Worm (Caenorhabditis elegans) whole organism, L2 larva: Measurements from ENCODE around the gene tmem-17.

Source experiments
- C34F6.9 ChIP-seq: fragments of 150-350 bp; optimal IDR thresholded peaks from 2 replicates; lab custom pipeline; 2014; ENCODE audit warnings: missing biosample characterization, missing genetic modification characterization
- F13H6.1 ChIP-seq: sonication (generic microtip); optimal IDR thresholded peaks from 2 replicates; lab custom pipeline; 2016; ENCODE audit warnings: missing genetic modification characterization, missing compliant biosample characterization
- R02D3.7 ChIP-seq: fragments of 150-350 bp; optimal IDR thresholded peaks from 2 replicates; lab custom pipeline; 2014; ENCODE audit warnings: missing biosample characterization, missing genetic modification characterization
- Y55F3AM.14 ChIP-seq: fragments of 200-800 bp; sonication (Bioruptor generic); optimal IDR thresholded peaks from 2 replicates; lab custom pipeline; 2018; ENCODE audit warnings: mild to moderate bottlenecking, missing genetic modification characterization, missing compliant biosample characterization
- ZK546.5 ChIP-seq: sonication (generic microtip); optimal IDR thresholded peaks from 2 replicates; lab custom pipeline; 2017; ENCODE audit warnings: missing biosample characterization, missing genetic modification characterization
- alr-1 ChIP-seq: fragments of 150-350 bp; optimal IDR thresholded peaks from 2 replicates; lab custom pipeline; 2014; ENCODE audit warnings: missing biosample characterization, missing genetic modification characterization
- ama-1 ChIP-seq: fragments of 150-350 bp; optimal IDR thresholded peaks from 2 replicates; lab custom pipeline; 2018; ENCODE audit warnings: inconsistent platforms
- blmp-1 ChIP-seq: sonication (generic microtip); optimal IDR thresholded peaks from 2 replicates; lab custom pipeline; 2017; ENCODE audit warnings: missing genetic modification characterization, mild to moderate bottlenecking, missing compliant biosample characterization, antibody characterized with exemption, moderate library complexity; ENCODE audit not compliant: insufficient read depth
- ceh-82 ChIP-seq: fragments of 150-350 bp; optimal IDR thresholded peaks from 2 replicates; lab custom pipeline; 2014; ENCODE audit warnings: missing biosample characterization, missing genetic modification characterization
- crh-2 ChIP-seq: sonication (generic microtip); optimal IDR thresholded peaks from 2 replicates; lab custom pipeline; 2017; ENCODE audit warnings: missing biosample characterization, missing genetic modification characterization
- dmd-4 ChIP-seq: sonication (generic microtip); optimal IDR thresholded peaks from 2 replicates; lab custom pipeline; 2017; ENCODE audit warnings: missing biosample characterization, missing genetic modification characterization
- egl-27 ChIP-seq: sonication (generic microtip); optimal IDR thresholded peaks from 3 replicates; lab custom pipeline; 2017; ENCODE audit warnings: missing biosample characterization, missing genetic modification reagents, missing genetic modification characterization
- gmeb-1 ChIP-seq: fragments of 150-350 bp; optimal IDR thresholded peaks from 2 replicates; lab custom pipeline; 2014; ENCODE audit warnings: missing biosample characterization, missing genetic modification characterization
- lin-11 ChIP-seq: fragments of 150-350 bp; sonication (generic microtip); optimal IDR thresholded peaks from 2 replicates; lab custom pipeline; 2014; ENCODE audit warnings: missing biosample characterization, missing genetic modification characterization, inconsistent platforms, mixed read lengths
- lin-13 ChIP-seq: fragments of 150-350 bp; optimal IDR thresholded peaks from 2 replicates; lab custom pipeline; 2014; ENCODE audit warnings: missing biosample characterization, missing genetic modification reagents, missing genetic modification characterization
- lin-39 ChIP-seq: fragments of 150-350 bp; optimal IDR thresholded peaks from 2 replicates; lab custom pipeline; 2014; ENCODE audit warnings: missing biosample characterization, missing genetic modification reagents, missing genetic modification characterization
- lsy-2 ChIP-seq, 2 experiments: fragments of 150-350 bp in 1 of 2; sonication (generic microtip) in 1 of 2; optimal IDR thresholded peaks; 2 replicates each; lab custom pipeline; 2014 to 2017; ENCODE audit warnings: missing biosample characterization in 2 of 2, missing genetic modification characterization in 2 of 2
- mab-5 ChIP-seq: fragments of 150-350 bp; optimal IDR thresholded peaks from 2 replicates; lab custom pipeline; 2014; ENCODE audit warnings: missing biosample characterization, missing genetic modification characterization
- mbf-1 ChIP-seq: sonication (generic microtip); optimal IDR thresholded peaks from 2 replicates; lab custom pipeline; 2017; ENCODE audit warnings: missing biosample characterization, missing genetic modification characterization
- mdl-1 ChIP-seq, 2 experiments: fragments of 150-350 bp in 1 of 2; sonication (generic microtip) in 1 of 2; optimal IDR thresholded peaks; 2 replicates each; lab custom pipeline; 2017; ENCODE audit warnings: missing biosample characterization in 2 of 2, missing genetic modification characterization in 2 of 2
- nhr-10 ChIP-seq: sonication (generic microtip); optimal IDR thresholded peaks from 2 replicates; lab custom pipeline; 2017; ENCODE audit warnings: missing biosample characterization, missing genetic modification characterization
- nhr-11 ChIP-seq: fragments of 150-350 bp; optimal IDR thresholded peaks from 2 replicates; lab custom pipeline; 2014; ENCODE audit warnings: missing biosample characterization, missing genetic modification characterization
- nhr-129 ChIP-seq: fragments of 150-350 bp; optimal IDR thresholded peaks from 2 replicates; lab custom pipeline; 2014; ENCODE audit warnings: missing biosample characterization, missing genetic modification characterization
- nhr-21 ChIP-seq: fragments of 150-350 bp; optimal IDR thresholded peaks from 2 replicates; lab custom pipeline; 2014; ENCODE audit warnings: missing biosample characterization, missing genetic modification characterization
- nhr-23 ChIP-seq: fragments of 150-350 bp; optimal IDR thresholded peaks from 2 replicates; lab custom pipeline; 2014; ENCODE audit warnings: missing biosample characterization, missing genetic modification reagents, missing genetic modification characterization
- nhr-237 ChIP-seq: fragments of 150-350 bp; optimal IDR thresholded peaks from 2 replicates; lab custom pipeline; 2014; ENCODE audit warnings: missing biosample characterization, missing genetic modification characterization
- nhr-77 ChIP-seq: fragments of 150-350 bp; optimal IDR thresholded peaks from 2 replicates; lab custom pipeline; 2014; ENCODE audit warnings: missing biosample characterization, missing genetic modification characterization
- peb-1 ChIP-seq: fragments of 150-350 bp; optimal IDR thresholded peaks from 2 replicates; lab custom pipeline; 2014; ENCODE audit warnings: missing biosample characterization, missing genetic modification characterization
- sem-4 ChIP-seq: fragments of 150-350 bp; optimal IDR thresholded peaks from 2 replicates; lab custom pipeline; 2014; ENCODE audit warnings: missing biosample characterization, missing genetic modification reagents, missing genetic modification characterization
- sma-3 ChIP-seq: sonication (generic microtip); optimal IDR thresholded peaks from 2 replicates; lab custom pipeline; 2016; ENCODE audit warnings: missing genetic modification reagents, missing genetic modification characterization, missing compliant biosample characterization
- sma-9 ChIP-seq, 2 experiments: fragments of 150-350 bp in 1 of 2; sonication (generic microtip) in 1 of 2; optimal IDR thresholded peaks; 2 replicates each; lab custom pipeline; 2014 to 2016; ENCODE audit warnings: missing genetic modification characterization in 2 of 2, mild to moderate bottlenecking in 1 of 2, missing biosample characterization in 1 of 2, missing compliant biosample characterization in 1 of 2, missing genetic modification reagents in 1 of 2, moderate library complexity in 1 of 2
- unc-39 ChIP-seq: fragments of 150-350 bp; optimal IDR thresholded peaks from 2 replicates; lab custom pipeline; 2014; ENCODE audit warnings: missing biosample characterization, missing genetic modification characterization
- unc-55 ChIP-seq: fragments of 150-350 bp; sonication (generic microtip); optimal IDR thresholded peaks from 3 replicates; lab custom pipeline; 2014; ENCODE audit warnings: missing biosample characterization, missing genetic modification reagents, missing genetic modification characterization
- unc-62 ChIP-seq: fragments of 150-350 bp; optimal IDR thresholded peaks from 2 replicates; lab custom pipeline; 2014; ENCODE audit warnings: missing biosample characterization, missing genetic modification reagents, missing genetic modification characterization
- ztf-1 ChIP-seq: fragments of 200-800 bp; sonication (Bioruptor generic); conservative IDR thresholded peaks from 2 replicates; pipeline ENCODE4 v1.3.6; 2022; ENCODE audit warnings: missing genetic modification characterization, missing compliant biosample characterization
- ztf-4 ChIP-seq: fragments of 150-350 bp; optimal IDR thresholded peaks from 2 replicates; lab custom pipeline; 2014; ENCODE audit warnings: missing biosample characterization, missing genetic modification characterization

Gene tmem-17

DNA sequence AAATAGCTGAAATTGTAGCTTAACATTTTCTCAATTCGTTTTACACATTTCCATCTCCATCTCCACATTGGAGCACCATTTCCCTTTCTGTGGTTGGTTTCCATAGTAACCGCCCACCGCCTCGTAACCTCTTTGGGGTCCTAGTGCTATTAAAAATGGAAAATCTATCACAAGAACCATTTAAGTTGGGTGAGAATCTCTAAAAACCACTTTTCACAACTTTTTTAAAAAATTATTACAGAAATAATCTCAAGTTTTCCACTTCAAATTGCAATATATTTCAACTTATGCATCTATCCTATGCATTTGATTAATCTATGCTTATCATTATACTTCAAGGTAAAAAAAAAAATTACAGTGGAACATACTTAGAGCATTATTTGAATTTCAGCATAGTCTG is at the start of gene tmem-17:
Gene tmem-17 (plus strand): TSS at position 301 of the 400 bp plus-strand sequence.
- no peak for TF ChIP-seq sem-4 (tag; lab: Kevin White, UChicago)
- no peak for TF ChIP-seq unc-39 (tag; lab: Kevin White, UChicago)
- no peak for TF ChIP-seq dmd-4 (tag; lab: Kevin White, UChicago)
- no peak for TF ChIP-seq mab-5 (tag; lab: Kevin White, UChicago)
- no peak for TF ChIP-seq ZK546.5
- no peak for TF ChIP-seq lin-39 (tag; lab: Kevin White, UChicago)
- TF ChIP-seq lin-11 (tag; lab: Kevin White, UChicago): no peak
- no peak for TF ChIP-seq nhr-10 (tag; lab: Kevin White, UChicago)
- TF ChIP-seq alr-1 (tag; lab: Kevin White, UChicago): no peak
- no peak for TF ChIP-seq nhr-21 (tag; lab: Kevin White, UChicago)
- no peak for TF ChIP-seq blmp-1 (tag; lab: Kevin White, UChicago)
- no peak for TF ChIP-seq nhr-237 (tag; lab: Kevin White, UChicago)
- TF ChIP-seq Y55F3AM.14: no peak
- no peak for TF ChIP-seq R02D3.7 (tag; lab: Kevin White, UChicago)

DNA sequence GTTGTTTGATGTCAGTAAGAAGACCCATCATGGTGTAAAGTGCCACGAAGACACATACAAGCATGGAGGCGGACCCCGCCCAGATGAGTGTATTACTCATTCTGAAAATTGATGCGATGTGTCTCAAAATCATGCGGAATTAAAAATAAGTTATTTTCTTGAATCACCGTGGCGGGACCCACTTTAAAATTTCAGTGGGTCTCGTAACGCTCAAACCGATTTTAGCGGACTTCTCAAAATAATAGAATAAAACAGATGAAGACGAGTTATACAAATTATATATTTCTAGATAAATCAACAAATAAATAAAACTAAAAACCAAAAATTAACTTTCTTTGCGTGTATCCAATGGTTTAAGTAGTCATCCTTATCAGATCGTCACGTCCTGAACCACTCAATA is 49.6 kb upstream of the tmem-17 start, which contains the start of gene col-8:
Gene col-8 (minus strand): TSS at position 101 of the 400 bp plus-strand sequence.
- no peak for TF ChIP-seq nhr-10 (tag; lab: Kevin White, UChicago)
- no peak for TF ChIP-seq ama-1 (lab: Kevin White, UChicago)
- TF ChIP-seq ZK546.5: no peak
- TF ChIP-seq gmeb-1 (tag; lab: Kevin White, UChicago): no peak
- no peak for TF ChIP-seq sem-4 (tag; lab: Kevin White, UChicago)
- no peak for TF ChIP-seq ztf-4
- TF ChIP-seq lin-39 (tag; lab: Kevin White, UChicago): no peak
- TF ChIP-seq mbf-1 (tag; lab: Kevin White, UChicago): no peak
- no peak for TF ChIP-seq blmp-1 (tag; lab: Kevin White, UChicago)
- no peak for TF ChIP-seq ceh-82 (tag; lab: Kevin White, UChicago)
- TF ChIP-seq nhr-129 (tag; lab: Kevin White, UChicago): no peak
- no peak for TF ChIP-seq lsy-2 (tag; optimal IDR thresholded peaks at IDR 0.05; lab: Kevin White, UChicago)
- no peak for TF ChIP-seq unc-55 (GFP tag; lab: Kevin White, UChicago)
- TF ChIP-seq ztf-1: no peak
- no peak for TF ChIP-seq mdl-1 (tag; optimal IDR thresholded peaks at IDR 0.05; lab: Kevin White, UChicago)
- no peak for TF ChIP-seq nhr-23 (tag; lab: Kevin White, UChicago)

DNA sequence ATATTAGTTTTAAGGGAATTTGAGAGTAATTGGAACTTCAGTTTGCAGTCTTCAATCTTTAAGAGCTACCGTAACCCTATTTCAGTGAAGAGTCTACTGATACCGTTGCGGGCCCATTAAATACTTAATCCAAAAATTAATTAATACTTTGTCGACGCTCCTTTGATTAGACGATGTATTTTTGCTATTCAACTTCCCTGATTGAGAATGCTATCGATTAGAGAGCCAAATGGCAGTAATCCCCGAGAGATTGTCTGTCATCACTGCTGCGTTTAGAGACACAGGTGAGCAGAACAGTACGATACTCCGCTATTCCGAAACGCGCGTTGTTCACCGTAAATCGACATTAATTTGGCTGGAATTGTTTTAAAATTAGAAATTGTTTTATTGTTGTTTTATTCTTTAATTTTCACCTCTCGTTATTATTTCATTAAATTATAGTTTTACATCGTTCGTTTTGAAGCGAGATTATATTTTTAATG is 48.9 kb upstream of the tmem-17 start, which contains the start of gene rfl-1:
Gene rfl-1 (plus strand): TSS at position 51 of the 482 bp plus-strand sequence.
- no peak for TF ChIP-seq nhr-23 (tag; lab: Kevin White, UChicago)
- peak; percentile 59 for TF ChIP-seq nhr-129 (tag; lab: Kevin White, UChicago)
- no peak for TF ChIP-seq peb-1 (tag; lab: Kevin White, UChicago)
- peak; percentile 69 for TF ChIP-seq C34F6.9 (tag; lab: Kevin White, UChicago)
- peak; percentile 86 for TF ChIP-seq R02D3.7 (tag; lab: Kevin White, UChicago)
- peak; percentile 47 to 84 for TF ChIP-seq lsy-2 (tag; optimal IDR thresholded peaks at IDR 0.05; lab: Kevin White, UChicago)
- TF ChIP-seq nhr-21 (tag; lab: Kevin White, UChicago): no peak
- TF ChIP-seq ztf-4: peak; percentile 8
- peak; percentile 37 for TF ChIP-seq sma-3
- no peak for TF ChIP-seq mab-5 (tag; lab: Kevin White, UChicago)
- no peak for TF ChIP-seq ceh-82 (tag; lab: Kevin White, UChicago)
- TF ChIP-seq unc-55 (GFP tag; lab: Kevin White, UChicago): peak; percentile 79
- no peak for TF ChIP-seq sem-4 (tag; lab: Kevin White, UChicago)
- peak; percentile 49 for TF ChIP-seq crh-2 (tag; lab: Kevin White, UChicago)
- peak; percentile 34 for TF ChIP-seq F13H6.1 (tag; lab: Kevin White, UChicago)
- TF ChIP-seq unc-62 (GFP tag; lab: Kevin White, UChicago): no peak
- peak; percentile 6 for TF ChIP-seq sma-9 (GFP tag; optimal IDR thresholded peaks at IDR 0.05; lab: Kevin White, UChicago)
- no peak for TF ChIP-seq sma-9 (tag; optimal IDR thresholded peaks at IDR 0.05; lab: Kevin White, UChicago)
- TF ChIP-seq nhr-237 (tag; lab: Kevin White, UChicago): no peak
- TF ChIP-seq egl-27 (tag; lab: Kevin White, UChicago): no peak
- TF ChIP-seq lin-13: no peak
- no peak for TF ChIP-seq nhr-11 (tag; lab: Kevin White, UChicago)
- TF ChIP-seq nhr-77 (tag; lab: Kevin White, UChicago): no peak
